Worm (Caenorhabditis elegans) whole organism, L4/young adult: ENCODE results near the gene C37E2.10.

ENCODE experiments used
- W03F9.2 ChIP-seq: fragments of 150-350 bp; optimal IDR thresholded peaks from 2 replicates; lab custom pipeline; 2014; ENCODE audit warnings: missing biosample characterization, missing genetic modification characterization
- dao-5 ChIP-seq: sonication (generic microtip); optimal IDR thresholded peaks from 2 replicates; lab custom pipeline; 2016; ENCODE audit warnings: missing genotype, missing genetic modification characterization, moderate library complexity, missing compliant biosample characterization
- him-1 ChIP-seq: sonication (generic microtip); optimal IDR thresholded peaks from 2 replicates; lab custom pipeline; 2016; ENCODE audit warnings: missing genotype, missing genetic modification reagents, missing genetic modification characterization, missing compliant biosample characterization

Gene C37E2.10

ce11 chrX:14161684-14162347 lies 17.0 kb upstream of the C37E2.10 start, which contains the start of gene lgc-25:
Gene lgc-25, minus strand, starts transcription at chrX:14161734.
- peak; percentile 20 for TF ChIP-seq dao-5 (tag; lab: Kevin White, UChicago)
- no peak for TF ChIP-seq him-1 (tag; lab: Kevin White, UChicago)
- TF ChIP-seq W03F9.2, result peak; percentile 23

DNA sequence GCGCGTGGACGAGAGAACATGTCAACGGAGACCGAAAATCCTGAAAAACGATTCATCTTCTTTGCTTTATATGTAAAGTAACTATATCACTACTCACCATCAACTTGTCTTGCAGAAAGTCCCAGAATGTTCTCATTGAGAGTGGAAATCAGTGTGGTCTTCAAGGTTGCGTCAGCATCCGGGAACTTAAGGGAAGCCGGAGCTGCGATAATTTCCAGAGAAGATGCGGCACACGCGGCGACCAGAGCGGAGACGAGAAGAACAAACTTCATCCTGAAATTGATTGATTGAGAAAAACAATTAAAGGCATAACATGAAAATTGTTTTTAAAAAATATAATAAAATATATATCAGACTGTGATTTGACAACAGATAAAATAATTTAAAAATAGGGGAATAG lies 14.6 kb upstream of the C37E2.10 start, which contains the start of gene vha-20:
TSS of gene vha-20 (minus strand) at position 273 of the 400 bp plus-strand sequence.
- no peak for TF ChIP-seq dao-5 (tag; lab: Kevin White, UChicago)
- TF ChIP-seq him-1 (tag; lab: Kevin White, UChicago), result no peak
- TF ChIP-seq W03F9.2, result no peak

- TF ChIP-seq W03F9.2, result no peak
- no peak for TF ChIP-seq dao-5 (tag; lab: Kevin White, UChicago)
Measured at ce11 chrX:14165156-14165555, 13.6 kb upstream of the C37E2.10 start.

- TF ChIP-seq him-1 (tag; lab: Kevin White, UChicago) (peak; percentile 26), W03F9.2 (peak; percentile 84), dao-5 (tag; lab: Kevin White, UChicago) (no peak)
Measured at ce11 chrX:14169569-14170031, 9.2 kb upstream of the C37E2.10 start, which contains the start of gene sym-4. Gene sym-4, minus strand, starts transcription at chrX:14169619.

DNA sequence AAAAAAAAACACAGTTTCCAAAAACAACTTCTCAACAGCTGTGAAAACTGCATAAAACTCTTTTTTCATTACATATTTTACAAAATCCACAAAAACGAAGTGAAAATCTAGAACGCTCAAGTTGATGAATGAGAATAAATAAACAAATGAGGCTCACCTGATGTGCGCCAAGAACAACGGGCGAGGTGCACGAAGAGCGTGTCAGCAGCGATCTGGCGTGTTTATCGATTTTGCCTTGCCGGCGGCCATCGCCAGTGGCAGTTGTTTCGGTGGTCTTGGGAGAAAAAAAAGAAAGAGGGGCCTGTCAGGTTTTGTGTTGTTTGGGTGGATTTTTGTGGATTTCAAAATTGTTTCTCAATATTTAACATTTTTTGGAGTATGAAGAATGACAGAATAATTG lies 4.9 kb upstream of the C37E2.10 start, which contains the start of gene idhb-1:
TSS of gene idhb-1 (minus strand) at position 214 of the 400 bp plus-strand sequence.
- TF ChIP-seq dao-5 (tag; lab: Kevin White, UChicago) (no peak), him-1 (tag; lab: Kevin White, UChicago) (no peak), W03F9.2 (peak; percentile 46)

ce11 chrX:14175740-14176139 lies 3.0 kb upstream of the C37E2.10 start, which contains the start of gene C37E2.2:
Gene C37E2.2, plus strand, starts transcription at chrX:14176040.
- TF ChIP-seq him-1 (tag; lab: Kevin White, UChicago) (no peak), W03F9.2 (no peak), dao-5 (tag; lab: Kevin White, UChicago) (no peak)

DNA sequence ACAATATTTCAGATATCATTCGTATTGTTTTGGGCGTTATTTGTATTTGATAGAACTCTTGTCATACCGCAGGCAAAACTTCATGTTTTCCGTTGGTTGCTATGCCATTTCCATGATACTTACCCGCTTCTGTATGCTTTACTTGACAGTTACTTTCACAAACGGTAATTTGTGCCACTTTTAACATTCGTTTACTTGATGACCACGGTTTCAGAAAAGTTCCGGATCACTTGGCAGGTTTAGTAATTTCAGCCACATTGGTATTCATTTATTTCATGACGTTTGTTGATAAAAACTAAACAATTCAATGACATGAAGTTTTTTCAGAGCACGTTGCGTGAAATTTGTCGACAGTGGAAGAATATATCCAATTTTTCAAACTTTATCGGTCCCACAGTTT lies 700 bp downstream of the C37E2.10 start:
- TF ChIP-seq dao-5 (tag; lab: Kevin White, UChicago) (no peak), him-1 (tag; lab: Kevin White, UChicago) (no peak), W03F9.2 (no peak)

ce11 chrX:14180151-14180550 lies 1.4 kb downstream of the C37E2.10 start, which contains the start of gene C37E2.3:
Gene C37E2.3, plus strand, starts transcription at chrX:14180451.
- TF ChIP-seq dao-5 (tag; lab: Kevin White, UChicago) (no peak), him-1 (tag; lab: Kevin White, UChicago) (no peak), W03F9.2 (no peak)

DNA sequence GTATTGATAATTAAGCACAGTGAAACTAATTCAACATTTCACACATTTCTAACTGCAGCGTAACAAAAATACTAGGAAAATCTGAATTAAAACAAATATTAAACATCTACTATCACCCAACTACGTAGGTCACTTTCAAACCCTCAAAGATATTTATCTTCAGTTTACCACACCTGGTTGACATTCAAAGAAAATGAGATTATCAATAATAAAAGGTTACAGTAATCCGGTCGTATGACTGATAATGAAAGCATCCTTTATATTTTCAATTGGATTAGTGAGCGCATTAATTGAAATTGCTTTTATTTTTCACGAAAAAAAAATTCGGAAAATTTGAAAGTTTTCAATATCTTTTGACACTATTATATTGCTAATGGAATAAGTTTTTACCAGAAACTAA lies 3.7 kb downstream of the C37E2.10 start:
- no peak for TF ChIP-seq dao-5 (tag; lab: Kevin White, UChicago)
- no peak for TF ChIP-seq him-1 (tag; lab: Kevin White, UChicago)

- no peak for TF ChIP-seq him-1 (tag; lab: Kevin White, UChicago)
- TF ChIP-seq dao-5 (tag; lab: Kevin White, UChicago), result no peak
- no peak for TF ChIP-seq W03F9.2
Measured at ce11 chrX:14185631-14186030, 6.8 kb downstream of the C37E2.10 start.

DNA sequence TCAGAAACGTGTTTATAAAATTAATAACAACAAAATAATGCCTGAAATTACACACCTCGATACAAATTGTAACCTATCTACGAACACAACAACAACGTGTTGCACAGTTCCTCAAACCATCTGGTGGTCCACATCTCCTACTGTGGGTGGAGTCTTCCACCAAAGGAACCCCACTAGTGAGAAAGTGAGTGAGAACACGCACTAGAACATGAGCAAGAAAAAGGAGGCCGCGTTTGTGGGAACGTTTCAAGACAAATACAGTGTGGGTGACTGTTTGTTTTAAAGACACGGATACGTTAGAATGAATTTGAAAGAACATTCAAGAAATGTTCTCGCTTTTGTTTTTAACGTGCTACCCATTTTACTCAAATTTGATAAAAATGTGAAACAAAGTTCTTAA lies 7.7 kb downstream of the C37E2.10 start, which contains the start of gene ceh-36:
TSS of gene ceh-36 (minus strand) at position 101 of the 400 bp plus-strand sequence.
- TF ChIP-seq dao-5 (tag; lab: Kevin White, UChicago) (no peak), him-1 (tag; lab: Kevin White, UChicago) (no peak), W03F9.2 (no peak)

- TF ChIP-seq dao-5 (tag; lab: Kevin White, UChicago) (no peak), him-1 (tag; lab: Kevin White, UChicago) (no peak), W03F9.2 (no peak)
Measured at ce11 chrX:14194251-14194650, 15.5 kb downstream of the C37E2.10 start.

- TF ChIP-seq W03F9.2, result no peak
- no peak for TF ChIP-seq dao-5 (tag; lab: Kevin White, UChicago)
- no peak for TF ChIP-seq him-1 (tag; lab: Kevin White, UChicago)
Measured at ce11 chrX:14206321-14206720, 27.5 kb downstream of the C37E2.10 start.

DNA sequence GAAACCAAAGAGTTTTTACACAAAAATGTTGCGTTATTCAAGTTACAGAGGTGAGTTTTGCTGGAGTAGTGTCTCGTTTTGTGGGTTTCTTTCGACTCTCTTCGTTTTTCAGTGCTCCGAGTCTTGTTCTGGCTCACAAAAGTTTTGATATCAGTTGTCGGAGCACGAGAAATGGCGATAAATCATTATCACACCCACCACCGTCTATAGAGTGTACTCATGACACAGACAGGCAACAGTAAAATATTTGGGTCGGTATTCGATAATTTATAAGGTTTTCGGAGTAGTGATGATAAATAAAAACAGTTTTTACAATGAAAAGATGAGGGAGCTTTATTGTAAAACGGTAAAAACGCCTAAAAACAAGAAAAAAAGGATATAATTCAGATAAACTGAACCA lies 29.2 kb downstream of the C37E2.10 start, which contains the start of gene ceh-37:
TSS of gene ceh-37 (minus strand) at position 59 of the 400 bp plus-strand sequence.
- TF ChIP-seq dao-5 (tag; lab: Kevin White, UChicago), result no peak
- TF ChIP-seq him-1 (tag; lab: Kevin White, UChicago), result no peak
- TF ChIP-seq W03F9.2, result no peak
